Worm (Caenorhabditis elegans) whole organism, L4 larva: ENCODE results near the gene parn-1.

Source experiments
- ama-1 ChIP-seq: fragments of 150-350 bp; optimal IDR thresholded peaks from 2 replicates; lab custom pipeline; 2014; ENCODE audit warnings: inconsistent platforms, mixed read lengths
- snpc-1.2 ChIP-seq: fragments of 200-800 bp; sonication (Bioruptor generic); IDR thresholded peaks from 2 replicates; pipeline ENCODE4 v1.3.6; 2022; ENCODE audit warnings: missing genetic modification reagents, missing genetic modification characterization, missing compliant biosample characterization

DNA sequence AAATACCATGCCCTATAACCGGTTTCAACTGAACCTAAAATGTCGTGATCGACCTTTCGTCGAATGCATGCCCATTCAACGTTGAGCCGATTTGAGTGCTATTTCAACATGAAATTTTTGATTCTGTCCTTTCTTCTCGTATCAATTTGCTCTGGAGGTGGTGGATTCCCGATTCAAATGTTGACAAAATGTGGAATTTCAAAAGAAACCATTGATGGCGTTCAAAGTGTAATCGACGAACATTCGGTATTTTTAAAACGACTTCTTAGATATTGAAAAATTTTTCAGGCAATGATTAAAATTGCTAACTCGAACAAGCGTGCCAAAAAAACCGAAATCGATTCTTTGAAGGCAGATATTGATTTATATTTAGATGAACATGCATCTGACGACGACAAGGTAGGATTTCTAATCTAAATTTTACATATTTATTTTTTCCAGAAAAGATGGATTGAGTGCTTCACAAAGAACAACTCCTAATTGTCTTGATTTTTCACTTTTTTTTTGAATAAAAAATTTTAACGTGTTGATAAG, 32.1 kb upstream of the parn-1 start, which contains the start of gene R11D1.13:
- no peak for TF ChIP-seq ama-1
- TF ChIP-seq snpc-1.2, result no peak
